Worm (Caenorhabditis elegans) whole organism, L4/young adult: ENCODE measurements around the gene fbxc-18.

Experiments used
- W03F9.2 ChIP-seq: fragments of 150-350 bp; optimal IDR thresholded peaks from 2 replicates; lab custom pipeline; 2014; ENCODE audit warnings: missing biosample characterization, missing genetic modification characterization
- dao-5 ChIP-seq: sonication (generic microtip); optimal IDR thresholded peaks from 2 replicates; lab custom pipeline; 2016; ENCODE audit warnings: missing genotype, missing genetic modification characterization, moderate library complexity, missing compliant biosample characterization
- him-1 ChIP-seq: sonication (generic microtip); optimal IDR thresholded peaks from 2 replicates; lab custom pipeline; 2016; ENCODE audit warnings: missing genotype, missing genetic modification reagents, missing genetic modification characterization, missing compliant biosample characterization

fbxc-18 gene

DNA sequence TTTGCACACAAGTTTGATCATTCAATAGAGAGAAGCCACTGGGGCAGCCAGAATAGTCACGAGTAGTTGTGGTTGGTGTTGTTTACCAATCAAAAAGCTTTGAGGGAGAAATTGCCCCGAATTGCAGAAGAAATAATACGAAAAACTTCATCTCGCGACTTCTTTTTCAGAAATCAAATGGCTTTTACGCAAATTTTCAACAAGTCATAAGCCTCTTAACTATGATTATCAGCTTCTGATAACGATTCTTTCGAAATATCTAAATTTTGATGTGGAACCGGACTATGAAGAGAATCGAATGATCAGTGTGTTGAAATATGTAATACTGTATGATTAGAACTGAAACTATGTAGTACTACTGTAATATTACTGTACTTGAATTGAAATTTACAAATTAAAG, 46.5 kb downstream of the fbxc-18 start:
- TF ChIP-seq him-1 (tag; lab: Kevin White, UChicago) (no peak), W03F9.2 (tag; lab: Kevin White, UChicago) (no peak), dao-5 (tag; lab: Kevin White, UChicago) (no peak)

DNA sequence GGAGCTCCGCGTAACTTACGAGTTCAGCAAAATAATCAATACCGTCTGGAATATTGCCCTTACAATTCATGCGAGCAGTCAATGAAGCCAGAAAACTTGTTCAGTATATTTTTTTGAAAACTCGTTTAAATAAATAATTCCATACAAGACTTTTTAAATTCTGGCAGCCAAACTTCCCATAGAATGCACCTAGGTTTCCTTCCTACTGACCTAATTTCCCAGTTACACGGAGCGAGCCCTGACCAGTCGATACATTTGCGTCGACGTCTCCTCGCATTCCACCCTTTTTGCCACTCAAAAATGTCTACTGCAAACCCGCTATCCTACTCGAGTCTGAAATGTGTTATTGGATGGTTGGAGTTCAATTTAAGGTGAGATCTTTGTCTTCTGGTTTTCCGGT, 49.5 kb downstream of the fbxc-18 start, which contains the start of gene fbxc-30:
Gene fbxc-30, plus strand, starts transcription at position 301 of the 400 bp plus-strand sequence.
- TF ChIP-seq W03F9.2 (tag; lab: Kevin White, UChicago) (no peak), dao-5 (tag; lab: Kevin White, UChicago) (no peak), him-1 (tag; lab: Kevin White, UChicago) (no peak)

DNA sequence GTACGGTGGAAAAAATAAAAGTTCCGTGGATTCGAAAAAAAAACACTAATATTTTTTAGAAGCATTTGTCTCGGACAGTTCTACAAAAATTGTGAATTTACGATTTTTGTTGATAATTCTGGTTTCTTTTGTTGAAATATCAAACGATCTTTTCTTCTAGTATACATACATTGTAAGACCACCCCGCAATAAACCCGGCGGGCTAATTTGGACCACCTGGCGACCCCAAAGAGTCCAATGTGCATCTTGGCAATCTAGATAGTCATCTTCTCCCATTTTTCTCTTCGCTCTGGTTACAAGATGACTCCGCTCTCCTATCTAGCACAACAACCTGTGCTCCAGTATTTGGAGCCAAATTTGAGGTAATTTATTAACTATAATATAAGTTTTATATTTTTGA, 51.1 kb downstream of the fbxc-18 start, which contains the start of gene fbxc-29:
Gene fbxc-29, plus strand, starts transcription at position 301 of the 400 bp plus-strand sequence.
- TF ChIP-seq dao-5 (tag; lab: Kevin White, UChicago): no peak
- no peak for TF ChIP-seq him-1 (tag; lab: Kevin White, UChicago)
- TF ChIP-seq W03F9.2 (tag; lab: Kevin White, UChicago): no peak
